Worm (Caenorhabditis elegans) whole organism, L4 larva: ENCODE data around the gene fbxa-2.

Experiments used
- ceh-28 ChIP-seq: fragments of 150-350 bp; optimal IDR thresholded peaks from 2 replicates; lab custom pipeline; 2014; ENCODE audit warnings: missing biosample characterization, missing genetic modification reagents, missing genetic modification characterization
- ces-1 ChIP-seq: fragments of 150-350 bp; sonication (generic microtip); optimal IDR thresholded peaks from 4 replicates; lab custom pipeline; 2014; ENCODE audit warnings: missing biosample characterization, missing genetic modification reagents, missing genetic modification characterization
- mxl-2 ChIP-seq: fragments of 200-800 bp; sonication (Bioruptor generic); conservative IDR thresholded peaks from 2 replicates; pipeline ENCODE4 v1.3.6; 2022; ENCODE audit warnings: missing genetic modification reagents, missing genetic modification characterization, missing compliant biosample characterization
- nhr-10 ChIP-seq: fragments of 150-350 bp; optimal IDR thresholded peaks from 2 replicates; lab custom pipeline; 2014; ENCODE audit warnings: missing biosample characterization, missing genetic modification characterization
- unc-62 ChIP-seq, 3 experiments: fragments of 150-350 bp in 1 of 3; sonication (generic microtip); optimal IDR thresholded peaks in 2 of 3; peaks in 1 of 3; 1 replicate in 1 of 3; 2 replicates in 2 of 3; lab custom pipeline; 2014 to 2017; ENCODE audit warnings: missing biosample characterization in 3 of 3, missing genetic modification characterization in 3 of 3, missing genetic modification reagents in 3 of 3, missing genotype in 1 of 3
- zfp-3 ChIP-seq: fragments of 200-800 bp; sonication (Bioruptor generic); conservative IDR thresholded peaks from 2 replicates; pipeline ENCODE4 v1.3.6; 2022; ENCODE audit warnings: missing genetic modification reagents, missing genetic modification characterization, missing compliant biosample characterization

- no peak for TF ChIP-seq mxl-2 (GFP tag; lab: Robert Waterston, UW)
- no peak for TF ChIP-seq unc-62 (GFP tag; optimal IDR thresholded peaks at IDR 0.05 in 1 of 2; lab: Kevin White, UChicago)
- TF ChIP-seq unc-62 (tag; optimal IDR thresholded peaks at IDR 0.05; lab: Kevin White, UChicago), result no peak
- no peak for TF ChIP-seq nhr-10 (tag; lab: Kevin White, UChicago)
- no peak for TF ChIP-seq ces-1 (GFP tag; lab: Kevin White, UChicago)
- no peak for TF ChIP-seq zfp-3 (GFP tag; lab: Robert Waterston, UW)
- TF ChIP-seq ceh-28 (tag; lab: Kevin White, UChicago), result no peak
Observed at ce11 chrV:16235647-16236046, 33.8 kb downstream of the fbxa-2 start, which contains the start of gene srh-98.
